Fruit fly (Drosophila melanogaster): ENCODE measurements around the gene Adk2.

The Adk2 gene

DNA sequence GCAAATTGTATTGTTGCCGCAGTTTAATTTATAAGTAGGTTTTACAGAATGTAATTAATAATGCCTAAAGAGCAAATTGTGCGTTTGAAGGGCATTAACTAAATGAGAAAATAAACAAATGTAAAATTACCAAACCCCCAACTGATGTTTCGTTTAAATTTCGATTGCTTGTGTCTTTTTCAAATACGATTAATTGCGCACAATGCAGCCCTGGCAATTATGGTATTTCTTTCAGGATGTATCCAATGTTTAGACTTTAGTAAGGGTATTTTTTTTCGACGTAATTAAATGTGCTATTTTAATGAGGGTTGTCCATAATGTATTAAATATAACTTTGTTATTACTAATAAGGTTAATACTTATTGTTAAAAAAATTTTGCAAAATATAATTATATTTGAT is 18.4 kb upstream of the Adk2 start:
- TF ChIP-seq brk (GFP tag; optimal IDR thresholded peaks at IDR 0.05) = no peak
- TF ChIP-seq Mio (GFP tag; optimal IDR thresholded peaks at IDR 0.05) = no peak
- TF ChIP-seq CG9705 (GFP tag; optimal IDR thresholded peaks at IDR 0.05) = no peak
- no peak for TF ChIP-seq dmrt93B (GFP tag; optimal IDR thresholded peaks at IDR 0.05)
- no peak for TF ChIP-seq Hr78 (GFP tag; optimal IDR thresholded peaks at IDR 0.05)
- no peak for TF ChIP-seq Myc (optimal IDR thresholded peaks at IDR 0.05)
- no peak for TF ChIP-seq N (GFP tag; optimal IDR thresholded peaks at IDR 0.05)
- no peak for TF ChIP-seq lola (GFP tag; optimal IDR thresholded peaks at IDR 0.05)
- no peak for TF ChIP-seq pan (optimal IDR thresholded peaks at IDR 0.05)
- TF ChIP-seq psq (GFP tag; optimal IDR thresholded peaks at IDR 0.05) = no peak
- TF ChIP-seq woc (GFP tag; optimal IDR thresholded peaks at IDR 0.05) = no peak
- no peak for TF ChIP-seq dsf (GFP tag; optimal IDR thresholded peaks at IDR 0.05; ENCODE audit: borderline replicate concordance)
- TF ChIP-seq Rel (GFP tag; optimal IDR thresholded peaks at IDR 0.05) = no peak
- TF ChIP-seq Rel (tag; optimal IDR thresholded peaks at IDR 0.05) = no peak
- no peak for TF ChIP-seq tai (GFP tag; optimal IDR thresholded peaks at IDR 0.05)
- TF ChIP-seq Hr83 (GFP tag; optimal IDR thresholded peaks at IDR 0.05; ENCODE audit: poor library complexity, severe bottlenecking) = no peak
- no peak for TF ChIP-seq usp (GFP tag; optimal IDR thresholded peaks at IDR 0.05)
- TF ChIP-seq Vsx2 (GFP tag; optimal IDR thresholded peaks at IDR 0.05; ENCODE audit: partially characterized antibody) = no peak
- no peak for TF ChIP-seq CG32264 (GFP tag; optimal IDR thresholded peaks at IDR 0.05)
- TF ChIP-seq rgr (GFP tag; optimal IDR thresholded peaks at IDR 0.05) = no peak

DNA sequence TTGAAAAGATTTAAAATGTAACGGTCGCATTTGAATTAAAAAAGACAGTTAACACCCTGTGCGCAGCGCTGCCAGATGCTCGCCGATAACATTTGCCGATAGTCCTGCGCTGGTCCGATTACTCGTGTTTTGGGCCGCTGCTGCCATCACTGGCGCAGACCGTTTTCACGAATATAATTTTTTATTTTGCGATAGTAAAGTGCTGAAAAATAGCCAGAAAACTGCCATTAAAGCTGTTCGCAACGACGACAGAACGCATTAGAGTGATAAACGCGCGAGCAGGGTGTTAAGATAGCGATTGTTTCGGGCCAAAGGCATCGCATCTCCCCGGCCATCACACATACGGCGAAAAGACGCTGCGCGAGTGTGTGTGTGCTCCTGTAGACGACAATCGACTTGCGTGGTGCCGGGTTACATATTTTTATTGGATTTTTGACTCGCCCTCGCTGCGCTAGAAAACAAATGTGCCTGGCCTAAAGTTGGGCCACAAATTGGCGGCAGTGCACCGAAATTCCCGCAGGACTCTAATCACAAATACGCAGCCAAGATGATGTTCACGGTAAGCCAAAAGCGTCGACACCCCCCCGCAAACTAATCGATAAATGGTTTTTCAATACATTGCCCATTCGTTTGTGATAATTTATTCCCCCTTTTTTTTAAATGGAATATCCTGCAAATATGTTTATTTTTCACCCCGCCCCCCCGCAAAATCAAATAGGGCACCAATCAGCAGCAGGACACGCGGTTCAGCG is 14.4 kb upstream of the Adk2 start, which contains the start of gene Srrm1:
Srrm1 (plus strand) TSS at position 116 of the 752 bp plus-strand sequence.
- peak; percentile 32 for TF ChIP-seq CG9705 (GFP tag; optimal IDR thresholded peaks at IDR 0.05)
- peak; percentile 87 for TF ChIP-seq Hr83 (GFP tag; optimal IDR thresholded peaks at IDR 0.05; ENCODE audit: poor library complexity, severe bottlenecking)
- TF ChIP-seq dmrt93B (GFP tag; optimal IDR thresholded peaks at IDR 0.05) = no peak
- peak; percentile 30 for TF ChIP-seq fru (GFP tag; optimal IDR thresholded peaks at IDR 0.05)
- no peak for TF ChIP-seq sage (GFP tag; optimal IDR thresholded peaks at IDR 0.05)
- peak in 1 of 2 experiments; percentile 50 for TF ChIP-seq foxo (GFP tag; optimal IDR thresholded peaks at IDR 0.05)
- peak; percentile 8 for TF ChIP-seq ey (GFP tag; optimal IDR thresholded peaks at IDR 0.05)
- TF ChIP-seq Rel (GFP tag; optimal IDR thresholded peaks at IDR 0.05) = no peak
- TF ChIP-seq Rel (tag; optimal IDR thresholded peaks at IDR 0.05) = no peak
- TF ChIP-seq N (GFP tag; optimal IDR thresholded peaks at IDR 0.05) = no peak
- TF ChIP-seq Hnf4 (GFP tag; optimal IDR thresholded peaks at IDR 0.05) = no peak
- TF ChIP-seq rgr (GFP tag; optimal IDR thresholded peaks at IDR 0.05) = peak; percentile 46
- peak; percentile 21 for TF ChIP-seq sv (GFP tag; optimal IDR thresholded peaks at IDR 0.05)
- no peak for TF ChIP-seq pan (optimal IDR thresholded peaks at IDR 0.05)
- peak; percentile 20 for TF ChIP-seq Sp1 (GFP tag; optimal IDR thresholded peaks at IDR 0.05)
- peak; percentile 33 for TF ChIP-seq h (GFP tag; optimal IDR thresholded peaks at IDR 0.05)

DNA sequence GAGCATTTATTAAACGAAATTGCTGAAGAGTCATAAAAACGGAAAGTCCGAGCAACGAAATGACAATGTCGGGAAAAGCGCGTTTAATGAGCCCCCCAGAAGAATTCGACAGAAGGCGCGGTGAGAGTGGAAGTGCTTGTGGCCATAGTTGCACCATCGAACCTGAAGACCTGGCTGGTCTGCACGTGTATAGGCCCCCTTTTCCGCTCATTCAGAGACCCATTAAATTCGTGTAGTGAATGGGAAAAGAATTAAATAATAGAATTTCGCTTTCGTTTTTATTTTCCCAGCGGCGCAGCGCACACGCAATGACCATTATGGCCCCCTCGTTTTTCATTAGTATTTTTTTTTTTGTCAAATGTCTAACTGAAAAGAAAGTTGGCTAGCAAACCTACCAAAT is 10.9 kb upstream of the Adk2 start:
- TF ChIP-seq dsf (GFP tag; optimal IDR thresholded peaks at IDR 0.05; ENCODE audit: borderline replicate concordance) = no peak
- no peak for TF ChIP-seq ey (GFP tag; optimal IDR thresholded peaks at IDR 0.05)
- no peak for TF ChIP-seq fru (GFP tag; optimal IDR thresholded peaks at IDR 0.05)
- TF ChIP-seq Vsx2 (GFP tag; optimal IDR thresholded peaks at IDR 0.05; ENCODE audit: partially characterized antibody) = peak; percentile 42
- TF ChIP-seq HLH106 (tag; optimal IDR thresholded peaks at IDR 0.05) = no peak

DNA sequence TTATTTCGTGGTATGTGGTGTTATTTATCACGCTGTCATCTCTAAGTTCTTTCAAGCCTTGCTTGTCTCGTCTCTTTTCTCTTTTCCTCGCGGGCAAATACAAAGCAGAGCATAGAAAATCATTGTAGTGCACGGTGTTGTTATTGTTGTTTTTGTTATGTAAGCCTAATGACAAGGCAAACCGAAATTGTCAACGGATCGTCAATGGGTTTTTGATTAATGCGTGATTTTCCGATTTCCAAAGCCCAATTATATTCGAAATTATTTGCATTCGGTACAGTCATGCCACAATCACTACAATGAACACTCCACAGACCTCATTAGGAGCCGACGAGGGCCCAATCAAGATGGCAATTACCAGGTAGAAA is 10.4 kb upstream of the Adk2 start:
- TF ChIP-seq br (GFP tag; optimal IDR thresholded peaks at IDR 0.05) (no peak), Jra (GFP tag; optimal IDR thresholded peaks at IDR 0.05) (no peak), dsf (GFP tag; optimal IDR thresholded peaks at IDR 0.05; ENCODE audit: borderline replicate concordance) (no peak), GATAd (GFP tag; optimal IDR thresholded peaks at IDR 0.05) (no peak), brk (GFP tag; optimal IDR thresholded peaks at IDR 0.05) (no peak), HLH106 (tag; optimal IDR thresholded peaks at IDR 0.05) (no peak)
